Fruit fly (Drosophila melanogaster) whole organism, prepupa: Measurements from ENCODE around the gene Mcm5.

Experiments
- Blimp-1 ChIP-seq: fragments of 200-800 bp; sonication (Bioruptor generic); optimal IDR thresholded peaks from 3 replicates; lab custom pipeline; 2017; ENCODE audit warnings: missing biosample characterization, missing genetic modification characterization, mild to moderate bottlenecking, moderate library complexity, missing genetic modification reagents
- CG10669 ChIP-seq: fragments of 200-800 bp; sonication (Bioruptor generic); optimal IDR thresholded peaks from 3 replicates; lab custom pipeline; 2018; ENCODE audit warnings: missing biosample characterization, mild to moderate bottlenecking, missing genetic modification characterization, moderate library complexity
- CG11294 ChIP-seq: fragments of 200-800 bp; sonication (Bioruptor generic); IDR thresholded peaks from 2 replicates; pipeline ENCODE4 v1.3.6; 2022; ENCODE audit warnings: missing biosample characterization, missing genetic modification characterization
- CG11762 ChIP-seq: fragments of 200-800 bp; sonication (Bioruptor generic); optimal IDR thresholded peaks from 3 replicates; lab custom pipeline; 2016; ENCODE audit warnings: missing biosample characterization, missing genetic modification characterization; ENCODE audit not compliant: insufficient read depth
- CG15336 ChIP-seq: fragments of 200-800 bp; sonication (Bioruptor generic); IDR thresholded peaks from 2 replicates; pipeline ENCODE4 v1.3.6; 2022; ENCODE audit warnings: missing biosample characterization, missing genetic modification characterization
- CG16779 ChIP-seq: fragments of 200-800 bp; sonication (Bioruptor generic); optimal IDR thresholded peaks from 3 replicates; lab custom pipeline; 2017; ENCODE audit warnings: missing biosample characterization, mild to moderate bottlenecking, missing genetic modification characterization
- CG3032 ChIP-seq: fragments of 200-800 bp; optimal IDR thresholded peaks from 2 replicates; lab custom pipeline; 2019; ENCODE audit warnings: missing biosample characterization, mild to moderate bottlenecking, missing genetic modification characterization, moderate library complexity
- CG31627 ChIP-seq: fragments of 200-800 bp; sonication (Bioruptor generic); optimal IDR thresholded peaks from 3 replicates; lab custom pipeline; 2016; ENCODE audit warnings: missing biosample characterization, missing genetic modification characterization
- CG32006 ChIP-seq: fragments of 200-800 bp; sonication (Bioruptor generic); optimal IDR thresholded peaks from 3 replicates; lab custom pipeline; 2017; ENCODE audit warnings: missing biosample characterization, mild to moderate bottlenecking, missing genetic modification characterization
- CG34406 ChIP-seq: fragments of 200-800 bp; sonication (Bioruptor generic); optimal IDR thresholded peaks from 3 replicates; lab custom pipeline; 2016; ENCODE audit warnings: missing biosample characterization, missing genetic modification characterization
- CG6163 ChIP-seq: fragments of 200-800 bp; sonication (Bioruptor generic); IDR thresholded peaks from 3 replicates; pipeline ENCODE4 v1.3.6; 2022; ENCODE audit warnings: missing biosample characterization, missing genetic modification characterization
- CG6276 ChIP-seq: fragments of 200-800 bp; sonication (Bioruptor generic); optimal IDR thresholded peaks from 2 replicates; lab custom pipeline; 2017; ENCODE audit warnings: missing biosample characterization, mild to moderate bottlenecking, missing genetic modification characterization
- CG6792 ChIP-seq: fragments of 200-800 bp; sonication (Bioruptor generic); optimal IDR thresholded peaks from 3 replicates; lab custom pipeline; 2016; ENCODE audit warnings: missing biosample characterization, missing genetic modification characterization
- CG6808 ChIP-seq: fragments of 200-800 bp; sonication (Bioruptor generic); optimal IDR thresholded peaks from 3 replicates; lab custom pipeline; 2017; ENCODE audit warnings: missing biosample characterization, missing genetic modification characterization, mild to moderate bottlenecking, moderate library complexity, missing genetic modification reagents
- CG6854 ChIP-seq: fragments of 200-800 bp; sonication (Bioruptor generic); optimal IDR thresholded peaks from 2 replicates; lab custom pipeline; 2017; ENCODE audit warnings: missing biosample characterization, mild to moderate bottlenecking, missing genetic modification characterization
- CG8119 ChIP-seq: fragments of 200-800 bp; sonication (Bioruptor generic); IDR thresholded peaks from 3 replicates; pipeline ENCODE4 v1.3.6; 2022; ENCODE audit warnings: missing biosample characterization, missing genetic modification characterization
- CG8632 ChIP-seq: fragments of 200-800 bp; sonication (Bioruptor generic); optimal IDR thresholded peaks from 3 replicates; lab custom pipeline; 2016; ENCODE audit warnings: missing biosample characterization, missing genetic modification characterization
- CG9139 ChIP-seq: fragments of 200-800 bp; sonication (Bioruptor generic); optimal IDR thresholded peaks from 3 replicates; lab custom pipeline; 2017; ENCODE audit warnings: missing biosample characterization, mild to moderate bottlenecking, missing genetic modification characterization
- Eip78C ChIP-seq: fragments of 200-800 bp; sonication (Bioruptor generic); peaks from one replicate; lab custom pipeline; 2016; ENCODE audit warnings: missing biosample characterization, missing genetic modification characterization
- Eip93F ChIP-seq: fragments of 200-800 bp; sonication (Bioruptor generic); optimal IDR thresholded peaks from 2 replicates; lab custom pipeline; 2016; ENCODE audit warnings: missing biosample characterization, mild to moderate bottlenecking, missing genetic modification characterization
- Ets21C ChIP-seq: fragments of 200-800 bp; sonication (Bioruptor generic); optimal IDR thresholded peaks from 3 replicates; lab custom pipeline; 2016; ENCODE audit warnings: missing biosample characterization, missing genetic modification characterization
- Ets96B ChIP-seq: fragments of 200-800 bp; optimal IDR thresholded peaks from 2 replicates; lab custom pipeline; 2019; ENCODE audit warnings: missing biosample characterization, mild to moderate bottlenecking, missing genetic modification characterization, moderate library complexity
- Hr38 ChIP-seq: sonication (Bioruptor generic); optimal IDR thresholded peaks from 2 replicates; lab custom pipeline; 2016; ENCODE audit warnings: missing biosample characterization, missing genetic modification characterization
- Hr39 ChIP-seq: fragments of 200-800 bp; sonication (Bioruptor generic); optimal IDR thresholded peaks from 2 replicates; lab custom pipeline; 2016; ENCODE audit warnings: missing biosample characterization, missing genetic modification characterization
- Hr4 ChIP-seq: fragments of 200-800 bp; sonication (Bioruptor generic); optimal IDR thresholded peaks from 3 replicates; lab custom pipeline; 2016; ENCODE audit warnings: missing biosample characterization, missing genetic modification characterization
- Lpt ChIP-seq: fragments of 200-800 bp; sonication (Bioruptor generic); optimal IDR thresholded peaks from 3 replicates; lab custom pipeline; 2016; ENCODE audit warnings: missing biosample characterization, missing genetic modification characterization
- OdsH ChIP-seq: fragments of 200-800 bp; sonication (Bioruptor generic); optimal IDR thresholded peaks from 3 replicates; lab custom pipeline; 2016; ENCODE audit warnings: missing biosample characterization, missing genetic modification characterization
- Smox ChIP-seq: fragments of 200-800 bp; sonication (Bioruptor generic); optimal IDR thresholded peaks from 3 replicates; lab custom pipeline; 2016; ENCODE audit warnings: missing biosample characterization, missing genetic modification characterization
- Sox102F ChIP-seq: fragments of 200-800 bp; sonication (Bioruptor generic); optimal IDR thresholded peaks from 2 replicates; lab custom pipeline; 2016; ENCODE audit warnings: missing biosample characterization, mild to moderate bottlenecking, missing genetic modification characterization
- Sox15 ChIP-seq: fragments of 200-800 bp; sonication (Bioruptor generic); optimal IDR thresholded peaks from 3 replicates; lab custom pipeline; 2016; ENCODE audit warnings: missing biosample characterization, missing genetic modification characterization
- achi ChIP-seq: fragments of 200-800 bp; sonication (Bioruptor generic); optimal IDR thresholded peaks from 3 replicates; lab custom pipeline; 2016; ENCODE audit warnings: missing biosample characterization, missing genetic modification characterization
- cyc ChIP-seq: fragments of 200-800 bp; sonication (Bioruptor generic); optimal IDR thresholded peaks from 3 replicates; lab custom pipeline; 2016; ENCODE audit warnings: missing biosample characterization, missing genetic modification characterization
- dac ChIP-seq: fragments of 200-800 bp; sonication (Bioruptor generic); optimal IDR thresholded peaks from 2 replicates; lab custom pipeline; 2017; ENCODE audit warnings: missing biosample characterization, mild to moderate bottlenecking, missing genetic modification characterization
- eg ChIP-seq: fragments of 200-800 bp; sonication (Bioruptor generic); IDR thresholded peaks from 3 replicates; pipeline ENCODE4 v1.3.6; 2022; ENCODE audit warnings: missing biosample characterization, missing genetic modification characterization
- esn ChIP-seq: fragments of 200-800 bp; sonication (Bioruptor generic); optimal IDR thresholded peaks from 2 replicates; lab custom pipeline; 2016; ENCODE audit warnings: missing biosample characterization, mild to moderate bottlenecking, missing genetic modification characterization, moderate library complexity
- fd59A ChIP-seq: fragments of 200-800 bp; sonication (Bioruptor generic); optimal IDR thresholded peaks from 2 replicates; lab custom pipeline; 2017; ENCODE audit warnings: missing biosample characterization, mild to moderate bottlenecking, missing genetic modification characterization, missing genetic modification reagents
- lz ChIP-seq: fragments of 200-800 bp; sonication (Bioruptor generic); optimal IDR thresholded peaks from 3 replicates; lab custom pipeline; 2016; ENCODE audit warnings: missing biosample characterization, missing genetic modification characterization
- net ChIP-seq: fragments of 200-800 bp; sonication (Bioruptor generic); optimal IDR thresholded peaks from 3 replicates; lab custom pipeline; 2016; ENCODE audit warnings: missing biosample characterization, missing genetic modification characterization
- salr ChIP-seq, 2 experiments: fragments of 200-800 bp; sonication (Bioruptor generic); optimal IDR thresholded peaks; 3 replicates each; lab custom pipeline; 2016 to 2018; ENCODE audit warnings: missing biosample characterization in 2 of 2, missing genetic modification characterization in 2 of 2, mild to moderate bottlenecking in 1 of 2
- ss ChIP-seq, 2 experiments: fragments of 200-800 bp; sonication (Bioruptor generic); optimal IDR thresholded peaks; 2 replicates in 1 of 2; 3 replicates in 1 of 2; lab custom pipeline; 2017 to 2018; ENCODE audit warnings: mild to moderate bottlenecking in 2 of 2, missing biosample characterization in 2 of 2, missing genetic modification characterization in 2 of 2, moderate library complexity in 1 of 2
- topi ChIP-seq: fragments of 200-800 bp; sonication (Bioruptor generic); optimal IDR thresholded peaks from 3 replicates; lab custom pipeline; 2016; ENCODE audit warnings: missing biosample characterization, missing genetic modification characterization
- vri ChIP-seq: fragments of 200-800 bp; sonication (Bioruptor generic); optimal IDR thresholded peaks from 3 replicates; lab custom pipeline; 2016; ENCODE audit warnings: missing biosample characterization, mild to moderate bottlenecking, missing genetic modification characterization

Gene Mcm5

dm6 chr3R:10760966-10761855 is 27.1 kb upstream of the Mcm5 start, which contains the start of the genes MED7 and Cap-H2 (continued):
- TF ChIP-seq ss (GFP tag; optimal IDR thresholded peaks at IDR 0.05; lab: Kevin White, UChicago) (no peak), fd59A (no peak), OdsH (GFP tag; lab: Kevin White, UChicago) (peak; percentile 76), vri (GFP tag; lab: Kevin White, UChicago) (peak; percentile 55), Sox102F (GFP tag; lab: Kevin White, UChicago) (peak; percentile 66), Hr4 (GFP tag; lab: Kevin White, UChicago) (peak; percentile 78), Eip93F (no peak), CG6792 (GFP tag; lab: Kevin White, UChicago) (no peak), CG16779 (tag; lab: Kevin White, UChicago) (no peak), CG6276 (no peak)
- TF ChIP-seq, all 60 proteins: peak for 31

- TF ChIP-seq CG11294: 0 out of 2 replicates have a peak, but pooled peaks have one; percentile 14
- no peak for TF ChIP-seq CG15336
- TF ChIP-seq CG31627 (GFP tag; lab: Kevin White, UChicago): peak; percentile 26
- TF ChIP-seq CG9139 (GFP tag; lab: Kevin White, UChicago): no peak
- peak; percentile 20 for TF ChIP-seq esn (GFP tag; lab: Kevin White, UChicago)
- TF ChIP-seq CG6276: no peak
- peak; percentile 5 for TF ChIP-seq Smox (GFP tag; lab: Kevin White, UChicago)
Observed at dm6 chr3R:10761980-10762379, 26.3 kb upstream of the Mcm5 start.

- TF ChIP-seq CG15336: no peak
- no peak for TF ChIP-seq Blimp-1
- TF ChIP-seq net (GFP tag; lab: Kevin White, UChicago): no peak
- no peak for TF ChIP-seq esn (GFP tag; lab: Kevin White, UChicago)
- no peak for TF ChIP-seq CG11762 (GFP tag; lab: Kevin White, UChicago)
- no peak for TF ChIP-seq Lpt (GFP tag; lab: Kevin White, UChicago)
- no peak for TF ChIP-seq Smox (GFP tag; lab: Kevin White, UChicago)
- no peak for TF ChIP-seq dac (GFP tag; lab: Kevin White, UChicago)
- TF ChIP-seq fd59A: no peak
- TF ChIP-seq CG3032 (tag; lab: Kevin White, UChicago): no peak
- no peak for TF ChIP-seq OdsH (GFP tag; lab: Kevin White, UChicago)
- no peak for TF ChIP-seq Sox15
- no peak for TF ChIP-seq CG6163 (GFP tag; lab: Robert Waterston, UW)
- TF ChIP-seq achi (GFP tag; lab: Kevin White, UChicago): no peak
- TF ChIP-seq eg (GFP tag; lab: Robert Waterston, UW): no peak
- TF ChIP-seq Hr38 (GFP tag; lab: Kevin White, UChicago): no peak
- TF ChIP-seq Ets21C (GFP tag; lab: Kevin White, UChicago): no peak
- TF ChIP-seq Eip78C (GFP tag; lab: Kevin White, UChicago): no peak
Observed at dm6 chr3R:10767526-10767925, 20.8 kb upstream of the Mcm5 start, which contains the start of gene TfIIFbeta. Gene TfIIFbeta, minus strand, starts transcription at chr3R:10767804.

dm6 chr3R:10775246-10775645 is 13.1 kb upstream of the Mcm5 start:
- TF ChIP-seq lz: peak; percentile 12
- no peak for TF ChIP-seq achi (GFP tag; lab: Kevin White, UChicago)
- no peak for TF ChIP-seq CG34406 (GFP tag; lab: Kevin White, UChicago)
- TF ChIP-seq Hr4 (GFP tag; lab: Kevin White, UChicago): peak; percentile 36
- peak; percentile 56; the same call in 2 of the 3 replicates for TF ChIP-seq CG8119 (GFP tag; lab: Robert Waterston, UW)
- TF ChIP-seq CG11294: peak; percentile 42; the same call in 1 of the 2 replicates
- TF ChIP-seq esn (GFP tag; lab: Kevin White, UChicago): no peak
- peak; percentile 26 for TF ChIP-seq cyc
- TF ChIP-seq CG16779 (tag; lab: Kevin White, UChicago): no peak
- peak; percentile 21 for TF ChIP-seq Hr39 (GFP tag; lab: Kevin White, UChicago)
- TF ChIP-seq CG32006 (GFP tag; lab: Kevin White, UChicago): no peak
- no peak for TF ChIP-seq OdsH (GFP tag; lab: Kevin White, UChicago)
- TF ChIP-seq salr (GFP tag; optimal IDR thresholded peaks at IDR 0.05; lab: Kevin White, UChicago): no peak
- TF ChIP-seq topi (GFP tag; lab: Kevin White, UChicago): no peak
- TF ChIP-seq Ets21C (GFP tag; lab: Kevin White, UChicago): no peak
- TF ChIP-seq CG6854 (GFP tag; lab: Kevin White, UChicago): no peak
- TF ChIP-seq Ets96B: no peak
- no peak for TF ChIP-seq CG6276
- no peak for TF ChIP-seq Hr38 (GFP tag; lab: Kevin White, UChicago)
- TF ChIP-seq CG10669 (GFP tag; lab: Kevin White, UChicago): no peak
- no peak for TF ChIP-seq CG6808 (GFP tag; lab: Kevin White, UChicago)
- TF ChIP-seq CG8632 (GFP tag; lab: Kevin White, UChicago): no peak
- TF ChIP-seq CG3032 (tag; lab: Kevin White, UChicago): no peak
